Worm (Caenorhabditis elegans): ENCODE results near the gene T05A7.11.

The T05A7.11 gene

ce11 chrII:4665359-4665758, at the start of gene T05A7.11:
T05A7.11 (minus strand) TSS chrII:4665459.
- TF ChIP-seq him-1 (tag; optimal IDR thresholded peaks at IDR 0.05) (no peak), sdz-38 (tag; optimal IDR thresholded peaks at IDR 0.05) (no peak), F49E8.2 (tag; optimal IDR thresholded peaks at IDR 0.05; ENCODE audit: insufficient read depth) (no peak), lag-1 (GFP tag; IDR thresholded peaks at IDR 0.05) (no peak), F33H1.4 (GFP tag; IDR thresholded peaks at IDR 0.05) (no peak), madf-6 (GFP tag; IDR thresholded peaks at IDR 0.05) (no peak), ceh-100 (GFP tag; IDR thresholded peaks at IDR 0.05) (no peak), repo-1 (tag; optimal IDR thresholded peaks at IDR 0.05) (no peak), K11D2.4 (GFP tag; IDR thresholded peaks at IDR 0.05) (no peak), nhr-27 (tag; optimal IDR thresholded peaks at IDR 0.05) (no peak), snpc-4 (GFP tag; optimal IDR thresholded peaks at IDR 0.05) (no peak), snpc-4 (tag; optimal IDR thresholded peaks at IDR 0.05) (no peak)

ce11 chrII:4710813-4711212, 45.6 kb upstream of the T05A7.11 start:
- TF ChIP-seq Y79H2A.3 (GFP tag; conservative IDR thresholded peaks at IDR 0.05) (no peak), atf-7 (tag; optimal IDR thresholded peaks at IDR 0.05) (no peak), snpc-1.1 (tag; optimal IDR thresholded peaks at IDR 0.05; ENCODE audit: insufficient read depth) (no peak), F57A8.1 (GFP tag; optimal IDR thresholded peaks at IDR 0.05) (no peak), ztf-6 (GFP tag; IDR thresholded peaks at IDR 0.05) (no peak), him-1 (tag; optimal IDR thresholded peaks at IDR 0.05) (no peak), C17E4.6 (GFP tag; IDR thresholded peaks at IDR 0.05) (no peak), rec-8 (tag; optimal IDR thresholded peaks at IDR 0.05) (no peak), snpc-4 (GFP tag; optimal IDR thresholded peaks at IDR 0.05) (no peak), snpc-4 (tag; optimal IDR thresholded peaks at IDR 0.05) (no peak), ceh-40 (GFP tag; IDR thresholded peaks at IDR 0.05) (no peak), snpc-3.4 (tag; optimal IDR thresholded peaks at IDR 0.05) (no peak), B0019.2 (GFP tag; conservative IDR thresholded peaks at IDR 0.05) (no peak), repo-1 (tag; optimal IDR thresholded peaks at IDR 0.05) (no peak), mxl-1 (tag; optimal IDR thresholded peaks at IDR 0.05) (no peak), Y67H2A.10 (GFP tag; conservative IDR thresholded peaks at IDR 0.05) (no peak), Y56A3A.18 (GFP tag; IDR thresholded peaks at IDR 0.05) (no peak), ztf-25 (GFP tag; IDR thresholded peaks at IDR 0.05) (no peak), aptf-3 (GFP tag; IDR thresholded peaks at IDR 0.05) (no peak), nhr-179 (tag; optimal IDR thresholded peaks at IDR 0.05) (no peak), ceh-100 (GFP tag; IDR thresholded peaks at IDR 0.05) (no peak)

ce11 chrII:4710120-4710519, 44.9 kb upstream of the T05A7.11 start, which contains the start of gene tag-151:
tag-151 (plus strand) TSS chrII:4710277.
- no peak for TF ChIP-seq bed-2 (GFP tag; IDR thresholded peaks at IDR 0.05)
- TF ChIP-seq unc-130 (GFP tag; optimal IDR thresholded peaks at IDR 0.05), result peak; percentile 46
- peak; percentile 16 for TF ChIP-seq F52B5.7 (tag; optimal IDR thresholded peaks at IDR 0.05)
- peak; percentile 49; the same call in 1 of the 2 replicates for TF ChIP-seq ekl-4 (GFP tag; IDR thresholded peaks at IDR 0.05)
- peak; percentile 45 for TF ChIP-seq F10E7.11 (tag; optimal IDR thresholded peaks at IDR 0.05)
- TF ChIP-seq snpc-4 (GFP tag; optimal IDR thresholded peaks at IDR 0.05), result no peak
- TF ChIP-seq snpc-4 (tag; optimal IDR thresholded peaks at IDR 0.05), result peak in 2 of 4 experiments; percentile 13 to 29
- TF ChIP-seq athp-1 (tag; optimal IDR thresholded peaks at IDR 0.05), result peak; percentile 37
- no peak for TF ChIP-seq B0019.2 (GFP tag; conservative IDR thresholded peaks at IDR 0.05)
- TF ChIP-seq lin-40 (tag; optimal IDR thresholded peaks at IDR 0.05), result peak; percentile 9
- no peak for TF ChIP-seq egl-18 (GFP tag; IDR thresholded peaks at IDR 0.05)
- no peak for TF ChIP-seq unc-62 (GFP tag; optimal IDR thresholded peaks at IDR 0.05)
- no peak for TF ChIP-seq sea-2 (GFP tag; IDR thresholded peaks at IDR 0.05)
- TF ChIP-seq dpl-1 (GFP tag; optimal IDR thresholded peaks at IDR 0.05), result no peak
- no peak for TF ChIP-seq ztf-25 (GFP tag; IDR thresholded peaks at IDR 0.05)
- no peak for TF ChIP-seq B0261.1 (tag; optimal IDR thresholded peaks at IDR 0.05)
- peak in 1 of 2 experiments; percentile 45 for TF ChIP-seq let-607 (tag; optimal IDR thresholded peaks at IDR 0.05)
- TF ChIP-seq efl-1 (GFP tag; optimal IDR thresholded peaks at IDR 0.05), result no peak
- no peak for TF ChIP-seq ztf-6 (GFP tag; IDR thresholded peaks at IDR 0.05)
- TF ChIP-seq ZK185.1 (tag; optimal IDR thresholded peaks at IDR 0.05; ENCODE audit: poor library complexity, severe bottlenecking), result no peak
- TF ChIP-seq chd-7 (tag; optimal IDR thresholded peaks at IDR 0.05), result peak; percentile 49
- TF ChIP-seq ztf-26 (tag; optimal IDR thresholded peaks at IDR 0.05), result no peak
- peak; percentile 70; the same call in 1 of the 2 replicates for TF ChIP-seq madf-3 (GFP tag; IDR thresholded peaks at IDR 0.05)
- no peak for TF ChIP-seq K11D2.4 (GFP tag; IDR thresholded peaks at IDR 0.05)
